Worm (Caenorhabditis elegans) whole organism, mixed stage, embryonic: ENCODE data around the gene cnc-6.

ENCODE experiments used
- M03D4.4 ChIP-seq: sonication (generic microtip); optimal IDR thresholded peaks from 2 replicates; lab custom pipeline; 2017; ENCODE audit warnings: mild to moderate bottlenecking, missing genetic modification characterization, missing compliant biosample characterization
- bed-3 ChIP-seq: fragments of 200-800 bp; sonication (Bioruptor generic); optimal IDR thresholded peaks from 3 replicates; lab custom pipeline; 2018; ENCODE audit warnings: mild to moderate bottlenecking, missing genetic modification characterization, moderate library complexity, missing compliant biosample characterization
- ceh-39 ChIP-seq: fragments of 150-350 bp; optimal IDR thresholded peaks from 2 replicates; lab custom pipeline; 2014; ENCODE audit warnings: missing biosample characterization, missing genetic modification characterization
- ceh-43 ChIP-seq: fragments of 200-800 bp; sonication (Bioruptor generic); optimal IDR thresholded peaks from 2 replicates; lab custom pipeline; 2018; ENCODE audit warnings: mild to moderate bottlenecking, missing genetic modification characterization, moderate library complexity, missing compliant biosample characterization
- ceh-83 ChIP-seq: fragments of 200-800 bp; sonication (Bioruptor generic); optimal IDR thresholded peaks from 2 replicates; lab custom pipeline; 2018; ENCODE audit warnings: mild to moderate bottlenecking, missing genetic modification characterization, missing compliant biosample characterization
- ces-1 ChIP-seq: fragments of 150-350 bp; optimal IDR thresholded peaks from 2 replicates; lab custom pipeline; 2014; ENCODE audit warnings: missing biosample characterization, missing genetic modification reagents, missing genetic modification characterization
- cnd-1 ChIP-seq: fragments of 200-800 bp; sonication (Bioruptor generic); optimal IDR thresholded peaks from 2 replicates; lab custom pipeline; 2018; ENCODE audit warnings: mild to moderate bottlenecking, missing genetic modification characterization, missing compliant biosample characterization
- drap-1 ChIP-seq: fragments of 200-800 bp; sonication (Bioruptor generic); optimal IDR thresholded peaks from 3 replicates; lab custom pipeline; 2018; ENCODE audit warnings: mild to moderate bottlenecking, missing genetic modification characterization, missing compliant biosample characterization
- elt-1 ChIP-seq: sonication (generic microtip); optimal IDR thresholded peaks from 2 replicates; lab custom pipeline; 2017; ENCODE audit warnings: missing genetic modification characterization, mild to moderate bottlenecking, missing compliant biosample characterization, antibody characterized with exemption, moderate library complexity, borderline replicate concordance; ENCODE audit not compliant: insufficient read depth
- elt-3 ChIP-seq: fragments of 150-350 bp; optimal IDR thresholded peaks from 2 replicates; lab custom pipeline; 2014; ENCODE audit warnings: missing biosample characterization, missing genetic modification characterization
- flh-1 ChIP-seq: fragments of 200-800 bp; sonication (Bioruptor generic); optimal IDR thresholded peaks from 2 replicates; lab custom pipeline; 2018; ENCODE audit warnings: mild to moderate bottlenecking, missing genetic modification characterization, moderate library complexity, missing compliant biosample characterization
- hlh-1 ChIP-seq: fragments of 150-350 bp; optimal IDR thresholded peaks from 2 replicates; lab custom pipeline; 2014; ENCODE audit warnings: missing biosample characterization, missing genetic modification reagents, missing genetic modification characterization
- lin-13 ChIP-seq: fragments of 150-350 bp; optimal IDR thresholded peaks from 2 replicates; lab custom pipeline; 2014; ENCODE audit warnings: missing biosample characterization, missing genetic modification characterization
- lsy-2 ChIP-seq: fragments of 150-350 bp; optimal IDR thresholded peaks from 2 replicates; lab custom pipeline; 2014; ENCODE audit warnings: missing biosample characterization, missing genetic modification characterization
- mab-5 ChIP-seq: fragments of 150-350 bp; optimal IDR thresholded peaks from 2 replicates; lab custom pipeline; 2014; ENCODE audit warnings: missing biosample characterization, missing genetic modification characterization
- mep-1 ChIP-seq: fragments of 150-350 bp; optimal IDR thresholded peaks from 2 replicates; lab custom pipeline; 2017; ENCODE audit warnings: missing biosample characterization, missing genetic modification reagents, missing genetic modification characterization, inconsistent platforms
- mls-2 ChIP-seq: sonication (generic microtip); optimal IDR thresholded peaks from 2 replicates; lab custom pipeline; 2016; ENCODE audit warnings: mild to moderate bottlenecking, missing genetic modification characterization, moderate library complexity, missing compliant biosample characterization
- nhr-2 ChIP-seq: fragments of 150-350 bp; optimal IDR thresholded peaks from 2 replicates; lab custom pipeline; 2014; ENCODE audit warnings: missing biosample characterization, missing genetic modification characterization
- nhr-237 ChIP-seq: fragments of 150-350 bp; optimal IDR thresholded peaks from 2 replicates; lab custom pipeline; 2014; ENCODE audit warnings: missing biosample characterization, missing genetic modification characterization
- nhr-28 ChIP-seq: fragments of 150-350 bp; optimal IDR thresholded peaks from 2 replicates; lab custom pipeline; 2014; ENCODE audit warnings: missing biosample characterization, missing genetic modification characterization
- nhr-76 ChIP-seq: sonication (generic microtip); optimal IDR thresholded peaks from 2 replicates; lab custom pipeline; 2017; ENCODE audit warnings: missing biosample characterization, missing genetic modification characterization
- pha-4 ChIP-seq: fragments of 150-350 bp; optimal IDR thresholded peaks from 2 replicates; lab custom pipeline; 2018; ENCODE audit warnings: missing biosample characterization, missing genetic modification reagents, missing genetic modification characterization
- sem-2 ChIP-seq: fragments of 200-800 bp; sonication (Bioruptor generic); optimal IDR thresholded peaks from 2 replicates; lab custom pipeline; 2018; ENCODE audit warnings: mild to moderate bottlenecking, missing genetic modification characterization, missing compliant biosample characterization
- sptf-1 ChIP-seq: sonication (generic microtip); optimal IDR thresholded peaks from 2 replicates; lab custom pipeline; 2017; ENCODE audit warnings: mild to moderate bottlenecking, missing genetic modification characterization, moderate library complexity, missing compliant biosample characterization
- tbx-8 ChIP-seq: fragments of 200-800 bp; sonication (Bioruptor generic); optimal IDR thresholded peaks from 2 replicates; lab custom pipeline; 2018; ENCODE audit warnings: mild to moderate bottlenecking, missing genetic modification characterization, moderate library complexity, missing compliant biosample characterization
- unc-120 ChIP-seq: sonication (generic microtip); optimal IDR thresholded peaks from 2 replicates; lab custom pipeline; 2017; ENCODE audit warnings: missing genetic modification characterization, missing compliant biosample characterization; ENCODE audit not compliant: poor library complexity, severe bottlenecking
- zip-8 ChIP-seq: fragments of 150-350 bp; optimal IDR thresholded peaks from 2 replicates; lab custom pipeline; 2014; ENCODE audit warnings: missing biosample characterization, missing genetic modification characterization
- ztf-11 ChIP-seq: fragments of 150-350 bp; optimal IDR thresholded peaks from 2 replicates; lab custom pipeline; 2014; ENCODE audit warnings: missing biosample characterization, missing genetic modification characterization

The cnc-6 gene

DNA sequence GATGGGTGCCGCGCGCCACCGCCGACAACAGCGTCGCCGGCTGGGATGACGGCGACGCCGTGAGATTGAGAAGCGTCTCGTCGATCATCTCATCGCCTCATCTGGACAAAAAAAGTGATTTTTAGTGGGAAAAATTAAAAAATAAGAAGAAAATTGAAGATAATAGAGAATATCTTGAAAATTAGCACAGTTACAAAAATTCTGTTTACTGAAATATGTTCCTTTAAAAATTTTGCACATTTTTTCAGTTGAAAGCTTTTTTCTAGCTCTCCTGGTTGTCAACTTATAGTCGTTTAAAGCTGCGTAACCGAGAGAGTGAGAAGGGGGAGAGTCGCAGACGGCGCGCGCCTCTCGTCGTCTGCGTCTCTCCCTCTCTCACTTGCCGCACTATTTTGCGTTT lies 30.3 kb upstream of the cnc-6 start, which contains the start of gene ser-4:
TSS of gene ser-4 (minus strand) at position 101 of the 400 bp plus-strand sequence.
- TF ChIP-seq mab-5 (tag; lab: Kevin White, UChicago) (no peak), unc-120 (tag; lab: Kevin White, UChicago) (no peak), cnd-1 (tag; lab: Kevin White, UChicago) (no peak), flh-1 (GFP tag; lab: Kevin White, UChicago) (no peak), nhr-76 (no peak), ztf-11 (tag; lab: Kevin White, UChicago) (no peak), hlh-1 (tag; lab: Kevin White, UChicago) (no peak), nhr-2 (no peak), sem-2 (GFP tag; lab: Kevin White, UChicago) (no peak), lin-13 (tag; lab: Kevin White, UChicago) (no peak), mls-2 (tag; lab: Kevin White, UChicago) (no peak), drap-1 (no peak), ceh-39 (tag; lab: Kevin White, UChicago) (no peak), pha-4 (no peak)

DNA sequence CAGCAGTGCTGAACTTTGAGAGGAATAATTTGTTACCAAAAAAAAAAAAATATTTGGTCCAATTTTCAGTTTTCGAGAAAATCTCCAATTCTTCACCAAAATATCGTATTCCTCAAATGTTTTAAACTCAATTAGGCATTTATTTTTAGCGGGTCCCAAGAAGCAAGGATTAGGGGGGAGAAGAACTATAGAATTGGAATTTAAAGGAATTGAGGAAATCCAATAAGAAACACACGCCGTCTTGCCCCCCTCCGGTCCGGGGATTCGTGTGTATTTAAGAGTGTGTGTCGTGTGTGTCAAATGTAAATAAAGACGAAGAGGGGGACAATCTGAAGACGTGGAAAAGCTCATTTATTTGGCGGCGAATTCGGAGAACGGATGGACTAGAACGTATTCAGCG lies 29.9 kb upstream of the cnc-6 start:
- TF ChIP-seq ces-1 (GFP tag; lab: Kevin White, UChicago), result peak; percentile 86
- no peak for TF ChIP-seq hlh-1 (tag; lab: Kevin White, UChicago)

ce11 chrIII:1743081-1743480 lies 20.2 kb upstream of the cnc-6 start:
- no peak for TF ChIP-seq flh-1 (GFP tag; lab: Kevin White, UChicago)
- TF ChIP-seq sem-2 (GFP tag; lab: Kevin White, UChicago), result no peak
- TF ChIP-seq zip-8 (tag; lab: Kevin White, UChicago), result no peak
- TF ChIP-seq nhr-28 (tag; lab: Kevin White, UChicago), result no peak
- no peak for TF ChIP-seq mls-2 (tag; lab: Kevin White, UChicago)
- TF ChIP-seq ztf-11 (tag; lab: Kevin White, UChicago), result no peak
- no peak for TF ChIP-seq bed-3 (GFP tag; lab: Kevin White, UChicago)
- TF ChIP-seq ceh-83 (GFP tag; lab: Kevin White, UChicago), result no peak
- TF ChIP-seq elt-3 (tag; lab: Kevin White, UChicago), result no peak
- no peak for TF ChIP-seq ceh-43 (GFP tag; lab: Kevin White, UChicago)
- TF ChIP-seq pha-4, result no peak
- TF ChIP-seq, all 35 proteins: peak for 0

- TF ChIP-seq ces-1 (GFP tag; lab: Kevin White, UChicago) (peak; percentile 77), ceh-43 (GFP tag; lab: Kevin White, UChicago) (no peak)
These were observed 19.8 kb upstream of the cnc-6 start for ce11 chrIII:1743488-1744020.

- TF ChIP-seq M03D4.4 (tag; lab: Kevin White, UChicago) (no peak), nhr-76 (no peak), nhr-28 (tag; lab: Kevin White, UChicago) (no peak), cnd-1 (tag; lab: Kevin White, UChicago) (no peak), lsy-2 (tag; lab: Kevin White, UChicago) (no peak), ceh-39 (tag; lab: Kevin White, UChicago) (no peak), sptf-1 (tag; lab: Kevin White, UChicago) (no peak), elt-1 (tag; lab: Kevin White, UChicago) (no peak), tbx-8 (GFP tag; lab: Kevin White, UChicago) (no peak), mep-1 (tag; lab: Kevin White, UChicago) (no peak), nhr-237 (tag; lab: Kevin White, UChicago) (no peak), nhr-2 (no peak), sem-2 (GFP tag; lab: Kevin White, UChicago) (no peak)
- TF ChIP-seq, all 35 proteins: peak for 0
These were observed 18.8 kb upstream of the cnc-6 start for ce11 chrIII:1744486-1744885.
